Fruit fly (Drosophila melanogaster): ENCODE data around the gene CG4842.

Gene CG4842

dm6 chr3L:16412394-16412950, 44.3 kb downstream of the CG4842 start, which contains the start of gene Serinc (continued):
- TF ChIP-seq az2 (GFP tag; optimal IDR thresholded peaks at IDR 0.05) (peak; percentile 53), CG7556 (GFP tag; optimal IDR thresholded peaks at IDR 0.05) (peak; percentile 21), CG13424 (tag; optimal IDR thresholded peaks at IDR 0.05) (peak; percentile 71), fru (optimal IDR thresholded peaks at IDR 0.05) (no peak), cad (GFP tag; optimal IDR thresholded peaks at IDR 0.05) (no peak), Sox102F (GFP tag; optimal IDR thresholded peaks at IDR 0.05) (no peak), CG2889 (GFP tag; IDR thresholded peaks at IDR 0.05) (no peak), Ptx1 (GFP tag; IDR thresholded peaks at IDR 0.05) (peak; percentile 50), so (GFP tag; IDR thresholded peaks at IDR 0.05) (no peak), CG6254 (GFP tag; optimal IDR thresholded peaks at IDR 0.05) (no peak), CG13775 (GFP tag; optimal IDR thresholded peaks at IDR 0.05) (peak; percentile 66), Bteb2 (GFP tag; optimal IDR thresholded peaks at IDR 0.05) (peak; percentile 40), CG2875 (GFP tag; optimal IDR thresholded peaks at IDR 0.05) (peak; percentile 27), D (optimal IDR thresholded peaks at IDR 0.05) (no peak), D (GFP tag; optimal IDR thresholded peaks at IDR 0.05) (peak; percentile 33), Hand (GFP tag; optimal IDR thresholded peaks at IDR 0.05) (no peak), Hr51 (GFP tag; optimal IDR thresholded peaks at IDR 0.05) (peak in 1 of 2 experiments; percentile 39), CG13624 (GFP tag; optimal IDR thresholded peaks at IDR 0.05) (peak; percentile 68), B-H1 (GFP tag; IDR thresholded peaks at IDR 0.05) (no peak), slp2 (GFP tag; optimal IDR thresholded peaks at IDR 0.05) (peak; percentile 8), CG15269 (tag; optimal IDR thresholded peaks at IDR 0.05) (no peak), CG10565 (GFP tag; optimal IDR thresholded peaks at IDR 0.05) (no peak), Aef1 (GFP tag; IDR thresholded peaks at IDR 0.05) (peak; percentile 34; the same call in 2 of the 3 replicates), CG7372 (GFP tag; IDR thresholded peaks at IDR 0.05) (0 out of 2 replicates have a peak, but pooled peaks have one; percentile 28), CG31365 (tag; optimal IDR thresholded peaks at IDR 0.05) (peak; percentile 75), sim (GFP tag; IDR thresholded peaks at IDR 0.05) (no peak), CG10147 (GFP tag; optimal IDR thresholded peaks at IDR 0.05) (peak; percentile 57), nmo (GFP tag; optimal IDR thresholded peaks at IDR 0.05) (peak; percentile 80), Adf1 (GFP tag; IDR thresholded peaks at IDR 0.05) (no peak), sqz (GFP tag; optimal IDR thresholded peaks at IDR 0.05) (no peak), sisA (GFP tag; IDR thresholded peaks at IDR 0.05) (peak; percentile 14; the same call in 1 of the 2 replicates), chn (GFP tag; optimal IDR thresholded peaks at IDR 0.05) (peak; percentile 58), z (GFP tag; IDR thresholded peaks at IDR 0.05) (no peak), vnd (GFP tag; IDR thresholded peaks at IDR 0.05; ENCODE audit: partially characterized antibody) (peak; percentile 97), CG2678 (tag; optimal IDR thresholded peaks at IDR 0.05) (no peak), CG10274 (GFP tag; optimal IDR thresholded peaks at IDR 0.05) (no peak), CG8478 (optimal IDR thresholded peaks at IDR 0.05) (no peak), CG1832 (GFP tag; optimal IDR thresholded peaks at IDR 0.05) (no peak), Blimp-1 (GFP tag; optimal IDR thresholded peaks at IDR 0.05) (no peak), HLH54F (GFP tag; optimal IDR thresholded peaks at IDR 0.05) (peak; percentile 58), dmrt11E (tag; optimal IDR thresholded peaks at IDR 0.05) (peak; percentile 40), CG8359 (GFP tag; optimal IDR thresholded peaks at IDR 0.05; ENCODE audit: borderline replicate concordance) (no peak), Fer3 (tag; optimal IDR thresholded peaks at IDR 0.05) (peak; percentile 46), unpg (GFP tag; optimal IDR thresholded peaks at IDR 0.05) (no peak), fd64A (GFP tag; optimal IDR thresholded peaks at IDR 0.05) (no peak), en (GFP tag; optimal IDR thresholded peaks at IDR 0.05) (no peak), HmgD (GFP tag; optimal IDR thresholded peaks at IDR 0.05) (no peak), CG11456 (GFP tag; IDR thresholded peaks at IDR 0.05) (peak; percentile 65), CG11093 (GFP tag; IDR thresholded peaks at IDR 0.05) (no peak), H2.0 (GFP tag; IDR thresholded peaks at IDR 0.05) (no peak), scrt (GFP tag; optimal IDR thresholded peaks at IDR 0.05) (peak; percentile 44)

Measured in whole organism, embryonic.